Fruit fly (Drosophila melanogaster): ENCODE data around the gene ncm.

dm6 chr2L:18441220-18441619 lies 7.5 kb downstream of the ncm start:
- peak; percentile 78 to 91 for TF ChIP-seq CTCF (optimal IDR thresholded peaks at IDR 0.05)
- TF ChIP-seq CG8478 (optimal IDR thresholded peaks at IDR 0.05) = no peak
